Worm (Caenorhabditis elegans): ENCODE data around the gene K05F1.6.

DNA sequence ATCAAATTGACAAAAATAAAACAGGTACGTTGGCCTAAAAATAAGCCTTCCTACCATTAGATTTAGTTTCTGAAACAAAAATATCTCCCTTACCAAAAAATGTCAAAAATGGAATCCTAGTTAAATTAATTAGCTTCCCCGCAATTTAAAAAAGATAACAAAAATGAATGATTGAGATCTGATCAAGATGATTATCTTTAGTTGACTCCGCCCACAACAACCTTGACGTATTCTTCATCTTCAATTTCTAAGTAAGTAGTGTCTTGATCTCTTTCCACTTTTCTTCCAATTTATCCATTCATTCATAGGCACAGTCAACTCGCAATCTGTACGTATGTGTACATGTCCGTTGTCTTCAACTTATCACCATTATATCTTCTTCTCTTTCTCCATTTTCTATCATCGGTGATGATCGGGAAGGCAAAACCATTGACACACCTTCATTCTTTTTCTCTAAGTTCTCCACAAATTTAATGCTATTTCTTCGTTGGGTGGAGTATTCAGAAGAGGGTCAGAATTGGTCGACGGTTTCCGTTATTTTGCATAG, 14.0 kb upstream of the K05F1.6 start:
- peak; percentile 91 for TF ChIP-seq elt-1 (tag; optimal IDR thresholded peaks at IDR 0.05)
- TF ChIP-seq pqm-1 (tag; optimal IDR thresholded peaks at IDR 0.05): no peak
- no peak for TF ChIP-seq unc-62 (GFP tag; optimal IDR thresholded peaks at IDR 0.05)
- TF ChIP-seq mml-1 (tag; optimal IDR thresholded peaks at IDR 0.05): no peak
- no peak for TF ChIP-seq ceh-82 (tag; optimal IDR thresholded peaks at IDR 0.05)
- TF ChIP-seq nhr-28 (tag; optimal IDR thresholded peaks at IDR 0.05): no peak
- TF ChIP-seq nhr-12 (tag; optimal IDR thresholded peaks at IDR 0.05): no peak
- TF ChIP-seq aly-2 (tag; optimal IDR thresholded peaks at IDR 0.05): no peak
- no peak for TF ChIP-seq jun-1 (tag; optimal IDR thresholded peaks at IDR 0.05)
- TF ChIP-seq sea-2 (GFP tag; optimal IDR thresholded peaks at IDR 0.05): no peak
- TF ChIP-seq ZK546.5 (tag; optimal IDR thresholded peaks at IDR 0.05): no peak
- TF ChIP-seq zag-1 (tag; optimal IDR thresholded peaks at IDR 0.05): no peak
- TF ChIP-seq unc-39 (tag; optimal IDR thresholded peaks at IDR 0.05): no peak
